Worm (Caenorhabditis elegans) whole organism, L1 larva: ENCODE data around the gene idpc-4.

Source experiments
- C04F5.9 ChIP-seq: sonication (generic microtip); optimal IDR thresholded peaks from 2 replicates; lab custom pipeline; 2016; ENCODE audit warnings: missing genetic modification characterization, missing compliant biosample characterization
- ama-1 ChIP-seq: fragments of 150-350 bp; optimal IDR thresholded peaks from 2 replicates; lab custom pipeline; 2014
- dpl-1 ChIP-seq, 3 experiments: fragments of 150-350 bp in 2 of 3; sonication (generic microtip) in 1 of 3; optimal IDR thresholded peaks; 2 replicates each; lab custom pipeline; 2014 to 2017; ENCODE audit warnings: missing biosample characterization in 3 of 3, missing genetic modification characterization in 3 of 3, missing genetic modification reagents in 3 of 3

ce11 chrV:9609217-9609616 lies 16.0 kb upstream of the idpc-4 start:
- TF ChIP-seq C04F5.9 (tag; lab: Kevin White, UChicago) = no peak
- TF ChIP-seq dpl-1 (GFP tag; optimal IDR thresholded peaks at IDR 0.05; lab: Kevin White, UChicago) = no peak
- TF ChIP-seq ama-1 = no peak
